Fruit fly (Drosophila melanogaster) whole organism, embryonic: Measurements from ENCODE around the gene wb.
A peak's percentile ranks its signal among the peaks of the same experiment; 100 is the strongest.

Experiments used
- Atf3 ChIP-seq: fragments of 200-800 bp; sonication (Bioruptor generic); optimal IDR thresholded peaks from 3 replicates; lab custom pipeline; 2016; ENCODE audit warnings: missing biosample characterization, missing genetic modification characterization
- CG10431 ChIP-seq: fragments of 200-800 bp; sonication (Bioruptor generic); optimal IDR thresholded peaks from 3 replicates; lab custom pipeline; 2018; ENCODE audit warnings: missing biosample characterization, mild to moderate bottlenecking, missing genetic modification characterization
- CG10979 ChIP-seq: fragments of 200-800 bp; sonication (Bioruptor generic); optimal IDR thresholded peaks from 2 replicates; lab custom pipeline; 2018; ENCODE audit warnings: missing biosample characterization, mild to moderate bottlenecking, missing genetic modification characterization, moderate library complexity
- CG11398 ChIP-seq: fragments of 200-800 bp; sonication (Bioruptor generic); optimal IDR thresholded peaks from 2 replicates; lab custom pipeline; 2016; ENCODE audit warnings: missing biosample characterization, missing genetic modification characterization
- CG11504 ChIP-seq: fragments of 200-800 bp; sonication (Bioruptor generic); optimal IDR thresholded peaks from 3 replicates; lab custom pipeline; 2019; ENCODE audit warnings: missing biosample characterization, mild to moderate bottlenecking, missing genetic modification characterization, moderate library complexity
- CG11723 ChIP-seq: fragments of 200-800 bp; sonication (Bioruptor generic); optimal IDR thresholded peaks from 2 replicates; lab custom pipeline; 2017; ENCODE audit warnings: missing biosample characterization, mild to moderate bottlenecking, missing genetic modification characterization
- CG12236 ChIP-seq: fragments of 200-800 bp; sonication (Bioruptor generic); optimal IDR thresholded peaks from 2 replicates; lab custom pipeline; 2016; ENCODE audit warnings: missing biosample characterization, missing genetic modification characterization
- CG12299 ChIP-seq: fragments of 200-800 bp; sonication (Bioruptor generic); optimal IDR thresholded peaks from 2 replicates; lab custom pipeline; 2018; ENCODE audit warnings: missing biosample characterization, mild to moderate bottlenecking, missing genetic modification characterization
- CG13287 ChIP-seq: fragments of 200-800 bp; sonication (Bioruptor generic); IDR thresholded peaks from 2 replicates; pipeline ENCODE4 v1.3.6; 2022; ENCODE audit warnings: missing biosample characterization, missing genetic modification characterization; ENCODE audit not compliant: partially characterized antibody
- CG13894 ChIP-seq: fragments of 200-800 bp; sonication (Bioruptor generic); optimal IDR thresholded peaks from 3 replicates; lab custom pipeline; 2018; ENCODE audit warnings: missing biosample characterization, mild to moderate bottlenecking, missing genetic modification characterization, moderate library complexity
- CG14965 ChIP-seq: fragments of 200-800 bp; sonication (Bioruptor generic); optimal IDR thresholded peaks from 2 replicates; lab custom pipeline; 2016; ENCODE audit warnings: missing biosample characterization, missing genetic modification characterization, borderline replicate concordance
- CG15269 ChIP-seq: fragments of 200-800 bp; sonication (Bioruptor generic); optimal IDR thresholded peaks from 2 replicates; lab custom pipeline; 2018; ENCODE audit warnings: missing biosample characterization, mild to moderate bottlenecking, missing genetic modification characterization, moderate library complexity
- CG15479 ChIP-seq: fragments of 200-800 bp; sonication (Bioruptor generic); optimal IDR thresholded peaks from 3 replicates; lab custom pipeline; 2019; ENCODE audit warnings: missing biosample characterization, mild to moderate bottlenecking, missing genetic modification characterization, moderate library complexity
- CG17361 ChIP-seq: fragments of 200-800 bp; sonication (Bioruptor generic); IDR thresholded peaks from 3 replicates; pipeline ENCODE4 v1.3.6; 2022; ENCODE audit warnings: missing biosample characterization, missing genetic modification characterization
- CG17568 ChIP-seq: fragments of 200-800 bp; sonication (Bioruptor generic); optimal IDR thresholded peaks from 2 replicates; lab custom pipeline; 2018; ENCODE audit warnings: missing biosample characterization, mild to moderate bottlenecking, missing genetic modification characterization, moderate library complexity
- CG31388 ChIP-seq: fragments of 200-800 bp; sonication (Bioruptor generic); optimal IDR thresholded peaks from 2 replicates; lab custom pipeline; 2016; ENCODE audit warnings: missing biosample characterization, missing genetic modification characterization
- CG33557 ChIP-seq: fragments of 200-800 bp; sonication (Bioruptor generic); optimal IDR thresholded peaks from 2 replicates; lab custom pipeline; 2019; ENCODE audit warnings: missing biosample characterization, mild to moderate bottlenecking, missing genetic modification characterization, moderate library complexity
- CG34224 ChIP-seq: fragments of 200-800 bp; sonication (Bioruptor generic); IDR thresholded peaks from 3 replicates; pipeline ENCODE4 v1.3.6; 2022; ENCODE audit warnings: missing biosample characterization, missing genetic modification characterization; ENCODE audit not compliant: partially characterized antibody
- CG3847 ChIP-seq: fragments of 200-800 bp; sonication (Bioruptor generic); IDR thresholded peaks from 2 replicates; pipeline ENCODE4 v1.3.6; 2022; ENCODE audit warnings: missing biosample characterization, missing genetic modification characterization
- CG3995 ChIP-seq: fragments of 200-800 bp; sonication (Bioruptor generic); optimal IDR thresholded peaks from 3 replicates; lab custom pipeline; 2016; ENCODE audit warnings: missing biosample characterization, missing genetic modification characterization
- CG4707 ChIP-seq: fragments of 200-800 bp; sonication (Bioruptor generic); optimal IDR thresholded peaks from 2 replicates; lab custom pipeline; 2018; ENCODE audit warnings: missing biosample characterization, mild to moderate bottlenecking, missing genetic modification characterization, moderate library complexity
- CG4854 ChIP-seq: fragments of 200-800 bp; sonication (Bioruptor generic); optimal IDR thresholded peaks from 2 replicates; lab custom pipeline; 2016; ENCODE audit warnings: missing biosample characterization, missing genetic modification characterization, inconsistent platforms
- CG8388 ChIP-seq: fragments of 200-800 bp; sonication (Bioruptor generic); optimal IDR thresholded peaks from 2 replicates; lab custom pipeline; 2019; ENCODE audit warnings: missing biosample characterization, mild to moderate bottlenecking, missing genetic modification characterization, moderate library complexity
- CG8478 ChIP-seq: fragments of >200 bp; optimal IDR thresholded peaks from 2 replicates; lab custom pipeline; 2018
- Drgx ChIP-seq: fragments of 200-800 bp; sonication (Bioruptor generic); IDR thresholded peaks from 2 replicates; pipeline ENCODE4 v1.3.6; 2022; ENCODE audit warnings: missing biosample characterization, missing genetic modification characterization
- Eip74EF ChIP-seq, 2 experiments: fragments of 200-800 bp in 1 of 2; fragments of >200 bp in 1 of 2; sonication (Bioruptor generic) in 1 of 2; optimal IDR thresholded peaks; 2 replicates each; lab custom pipeline; 2017 to 2019; ENCODE audit warnings: missing biosample characterization in 2 of 2, missing genetic modification characterization in 2 of 2, mild to moderate bottlenecking in 1 of 2, moderate library complexity in 1 of 2
- Ets65A ChIP-seq: fragments of 200-800 bp; sonication (Bioruptor generic); peaks from one replicate; lab custom pipeline; 2016; ENCODE audit warnings: missing biosample characterization, missing genetic modification characterization
- Fer3 ChIP-seq: fragments of 200-800 bp; sonication (Bioruptor generic); optimal IDR thresholded peaks from 2 replicates; lab custom pipeline; 2018; ENCODE audit warnings: missing biosample characterization, mild to moderate bottlenecking, missing genetic modification characterization, moderate library complexity
- HLH4C ChIP-seq: fragments of 200-800 bp; sonication (Bioruptor generic); IDR thresholded peaks from 3 replicates; pipeline ENCODE4 v1.3.6; 2022; ENCODE audit warnings: missing biosample characterization, missing genetic modification characterization; ENCODE audit not compliant: partially characterized antibody
- Hey ChIP-seq: fragments of 200-800 bp; sonication (Bioruptor generic); optimal IDR thresholded peaks from 3 replicates; lab custom pipeline; 2018; ENCODE audit warnings: missing biosample characterization, mild to moderate bottlenecking, missing genetic modification characterization
- Lpt ChIP-seq: fragments of >200 bp; optimal IDR thresholded peaks from 2 replicates; lab custom pipeline; 2018; ENCODE audit warnings: missing biosample characterization, missing genetic modification characterization
- TFAM ChIP-seq: fragments of 200-800 bp; sonication (Bioruptor generic); optimal IDR thresholded peaks from 2 replicates; lab custom pipeline; 2017; ENCODE audit warnings: missing biosample characterization, missing genetic modification characterization, inconsistent platforms
- chn ChIP-seq: fragments of 200-800 bp; sonication (Bioruptor generic); optimal IDR thresholded peaks from 2 replicates; lab custom pipeline; 2016; ENCODE audit warnings: missing biosample characterization, missing genetic modification characterization
- corto ChIP-seq: fragments of 200-800 bp; sonication (Bioruptor generic); optimal IDR thresholded peaks from 2 replicates; lab custom pipeline; 2016; ENCODE audit warnings: missing biosample characterization, mild to moderate bottlenecking, missing genetic modification characterization, moderate library complexity
- dysf ChIP-seq: fragments of 200-800 bp; sonication (Bioruptor generic); IDR thresholded peaks from 3 replicates; pipeline ENCODE4 v1.3.6; 2022; ENCODE audit warnings: missing biosample characterization, missing genetic modification characterization
- gce ChIP-seq: fragments of 200-800 bp; sonication (Bioruptor generic); IDR thresholded peaks from 3 replicates; pipeline ENCODE4 v1.3.6; 2022; ENCODE audit warnings: missing biosample characterization, missing genetic modification characterization
- gfzf ChIP-seq: fragments of 200-800 bp; sonication (Bioruptor generic); optimal IDR thresholded peaks from 2 replicates; lab custom pipeline; 2016; ENCODE audit warnings: missing biosample characterization, mild to moderate bottlenecking, missing genetic modification characterization, moderate library complexity
- grau ChIP-seq: fragments of 200-800 bp; optimal IDR thresholded peaks from 3 replicates; lab custom pipeline; 2019; ENCODE audit warnings: missing biosample characterization, mild to moderate bottlenecking, missing genetic modification characterization, moderate library complexity
- insv ChIP-seq, 2 experiments: fragments of 200-800 bp; sonication (Bioruptor generic); optimal IDR thresholded peaks; 3 replicates each; lab custom pipeline; 2016 to 2018; ENCODE audit warnings: missing biosample characterization in 2 of 2, missing genetic modification characterization in 2 of 2
- jing ChIP-seq: fragments of 200-800 bp; sonication (Bioruptor generic); optimal IDR thresholded peaks from 2 replicates; lab custom pipeline; 2018; ENCODE audit warnings: missing biosample characterization, mild to moderate bottlenecking, missing genetic modification characterization
- mam ChIP-seq: fragments of 200-800 bp; sonication (Bioruptor generic); optimal IDR thresholded peaks from 3 replicates; lab custom pipeline; 2016; ENCODE audit warnings: missing biosample characterization, missing genetic modification characterization
- nerfin-1 ChIP-seq: fragments of 200-800 bp; sonication (Bioruptor generic); optimal IDR thresholded peaks from 3 replicates; lab custom pipeline; 2019; ENCODE audit warnings: missing biosample characterization, mild to moderate bottlenecking, missing genetic modification characterization, moderate library complexity
- pnt ChIP-seq: fragments of 200-800 bp; sonication (Bioruptor generic); optimal IDR thresholded peaks from 3 replicates; lab custom pipeline; 2016; ENCODE audit warnings: missing biosample characterization, missing genetic modification characterization
- pros ChIP-seq: fragments of 200-800 bp; sonication (Bioruptor generic); optimal IDR thresholded peaks from 3 replicates; lab custom pipeline; 2019; ENCODE audit warnings: missing biosample characterization, mild to moderate bottlenecking, missing genetic modification characterization, moderate library complexity
- run ChIP-seq: fragments of 200-800 bp; sonication (Bioruptor generic); optimal IDR thresholded peaks from 3 replicates; lab custom pipeline; 2018; ENCODE audit warnings: missing biosample characterization, mild to moderate bottlenecking, missing genetic modification characterization
- sens-2 ChIP-seq: fragments of 200-800 bp; sonication (Bioruptor generic); IDR thresholded peaks from 2 replicates; pipeline ENCODE4 v1.3.6; 2022; ENCODE audit warnings: missing biosample characterization, missing genetic modification characterization
- tll ChIP-seq, 2 experiments: fragments of 200-800 bp in 1 of 2; fragments of >200 bp in 1 of 2; sonication (Bioruptor generic) in 1 of 2; optimal IDR thresholded peaks; 2 replicates each; lab custom pipeline; 2017 to 2019; ENCODE audit warnings: missing biosample characterization in 2 of 2, missing genetic modification characterization in 2 of 2, mild to moderate bottlenecking in 1 of 2, moderate library complexity in 1 of 2
- twi ChIP-seq: fragments of 200-800 bp; optimal IDR thresholded peaks from 2 replicates; lab custom pipeline; 2019; ENCODE audit warnings: missing biosample characterization, mild to moderate bottlenecking, missing genetic modification characterization, moderate library complexity
- unc-4 ChIP-seq: fragments of 200-800 bp; sonication (Bioruptor generic); IDR thresholded peaks from 2 replicates; pipeline ENCODE4 v1.3.6; 2022; ENCODE audit warnings: missing biosample characterization, missing genetic modification characterization; ENCODE audit not compliant: partially characterized antibody
- wek ChIP-seq: fragments of 200-800 bp; sonication (Bioruptor generic); optimal IDR thresholded peaks from 3 replicates; lab custom pipeline; 2018; ENCODE audit warnings: missing biosample characterization, mild to moderate bottlenecking, missing genetic modification characterization, moderate library complexity

Gene wb

dm6 chr2L:14361736-14362180 is 98.9 kb downstream of the wb start, which contains the start of gene spel1 (continued):
- TF ChIP-seq grau (tag; lab: Kevin White, UChicago): peak; percentile 83
- TF ChIP-seq tll (GFP tag; optimal IDR thresholded peaks at IDR 0.05; lab: Kevin White, UChicago): no peak
- TF ChIP-seq gce (GFP tag; lab: Robert Waterston, UW): peak; percentile 56; the same call in 2 of the 3 replicates
- no peak for TF ChIP-seq HLH4C (GFP tag; lab: Robert Waterston, UW)
- no peak for TF ChIP-seq CG15479 (GFP tag; lab: Kevin White, UChicago)
- peak; percentile 20 for TF ChIP-seq CG11723 (GFP tag; lab: Kevin White, UChicago)
- no peak for TF ChIP-seq wek
- no peak for TF ChIP-seq unc-4
- peak; percentile 27 for TF ChIP-seq CG12299 (tag; lab: Kevin White, UChicago)
- TF ChIP-seq CG3995 (GFP tag; lab: Kevin White, UChicago): no peak
- TF ChIP-seq Fer3: peak; percentile 81
- TF ChIP-seq Hey (tag; lab: Kevin White, UChicago): no peak
- no peak for TF ChIP-seq CG4707 (GFP tag; lab: Kevin White, UChicago)
- TF ChIP-seq Eip74EF (GFP tag; optimal IDR thresholded peaks at IDR 0.05; lab: Kevin White, UChicago): peak in 1 of 2 experiments; percentile 77
- TF ChIP-seq dysf (GFP tag; lab: Robert Waterston, UW): peak; percentile 81
- TF ChIP-seq corto (GFP tag; lab: Kevin White, UChicago): no peak
- TF ChIP-seq CG15269 (tag; lab: Kevin White, UChicago): peak; percentile 88
- TF ChIP-seq pros (GFP tag; lab: Kevin White, UChicago): no peak
- TF ChIP-seq pnt (GFP tag; lab: Kevin White, UChicago): no peak
- TF ChIP-seq jing (GFP tag; lab: Kevin White, UChicago): no peak
- TF ChIP-seq nerfin-1: peak; percentile 70
- TF ChIP-seq CG10431 (GFP tag; lab: Kevin White, UChicago): no peak
- no peak for TF ChIP-seq Ets65A (GFP tag; lab: Kevin White, UChicago)
- TF ChIP-seq CG11398 (GFP tag; lab: Kevin White, UChicago): no peak
- TF ChIP-seq mam: peak; percentile 24
- TF ChIP-seq Lpt (GFP tag; lab: Kevin White, UChicago): no peak
- TF ChIP-seq CG12236: no peak
- no peak for TF ChIP-seq CG14965
- TF ChIP-seq CG31388 (GFP tag; lab: Kevin White, UChicago): peak; percentile 22
- no peak for TF ChIP-seq CG13287 (GFP tag; lab: Robert Waterston, UW)
- peak; percentile 87 for TF ChIP-seq CG8388 (GFP tag; lab: Kevin White, UChicago)
- TF ChIP-seq Drgx (GFP tag; lab: Robert Waterston, UW): peak; percentile 65
- no peak for TF ChIP-seq TFAM (GFP tag; lab: Kevin White, UChicago)
- TF ChIP-seq insv (GFP tag; optimal IDR thresholded peaks at IDR 0.05; lab: Kevin White, UChicago): no peak
- TF ChIP-seq CG17361 (GFP tag; lab: Robert Waterston, UW): peak; percentile 90
- TF ChIP-seq twi (tag; lab: Kevin White, UChicago): peak; percentile 46
- TF ChIP-seq sens-2: peak; percentile 56
- no peak for TF ChIP-seq CG8478 (lab: Kevin White, UChicago)
- peak; percentile 73 for TF ChIP-seq CG3847 (GFP tag; lab: Robert Waterston, UW)
- TF ChIP-seq CG17568 (GFP tag; lab: Kevin White, UChicago): peak; percentile 11
- no peak for TF ChIP-seq CG34224 (GFP tag; lab: Robert Waterston, UW)
- peak; percentile 9 for TF ChIP-seq CG4854
- peak; percentile 83 for TF ChIP-seq CG10979 (tag; lab: Kevin White, UChicago)
- TF ChIP-seq gfzf: peak; percentile 80
- peak; percentile 66 for TF ChIP-seq CG33557 (GFP tag; lab: Kevin White, UChicago)
- peak; percentile 67 for TF ChIP-seq CG13894 (tag; lab: Kevin White, UChicago)
- no peak for TF ChIP-seq Atf3
- TF ChIP-seq chn (GFP tag; lab: Kevin White, UChicago): no peak
- peak; percentile 89 for TF ChIP-seq CG11504
- TF ChIP-seq run (tag; lab: Kevin White, UChicago): peak; percentile 33
